Fruit fly (Drosophila melanogaster): Measurements from ENCODE around the gene Ubc84D.

Gene Ubc84D

dm6 chr3R:7500513-7500912 lies 18.7 kb downstream of the Ubc84D start (continued):
- no peak for TF ChIP-seq aop (GFP tag; IDR thresholded peaks at IDR 0.05)
- no peak for TF ChIP-seq Atf-2 (GFP tag; optimal IDR thresholded peaks at IDR 0.05)
- no peak for TF ChIP-seq CTCF (GFP tag; optimal IDR thresholded peaks at IDR 0.05)
- no peak for TF ChIP-seq CG33213 (GFP tag; optimal IDR thresholded peaks at IDR 0.05)
- no peak for TF ChIP-seq vnd (GFP tag; IDR thresholded peaks at IDR 0.05; ENCODE audit: partially characterized antibody)
- TF ChIP-seq eve (GFP tag; optimal IDR thresholded peaks at IDR 0.05): peak in 1 of 2 experiments; percentile 21
- peak; percentile 62 for TF ChIP-seq Atf6 (GFP tag; IDR thresholded peaks at IDR 0.05)
- TF ChIP-seq CG12219 (GFP tag; optimal IDR thresholded peaks at IDR 0.05): no peak
- no peak for TF ChIP-seq CG17802 (tag; optimal IDR thresholded peaks at IDR 0.05)
- TF ChIP-seq Blimp-1 (GFP tag; optimal IDR thresholded peaks at IDR 0.05): no peak
- TF ChIP-seq CG16815 (GFP tag; optimal IDR thresholded peaks at IDR 0.05): no peak
- no peak for TF ChIP-seq ato (GFP tag; IDR thresholded peaks at IDR 0.05; ENCODE audit: partially characterized antibody)
- no peak for TF ChIP-seq kah (GFP tag; optimal IDR thresholded peaks at IDR 0.05)
- peak; percentile 36 for TF ChIP-seq ind (GFP tag; optimal IDR thresholded peaks at IDR 0.05)
- TF ChIP-seq CG6689 (GFP tag; IDR thresholded peaks at IDR 0.05): peak; percentile 30; the same call in 1 of the 2 replicates
- TF ChIP-seq unc-4 (GFP tag; IDR thresholded peaks at IDR 0.05; ENCODE audit: partially characterized antibody): no peak
- no peak for TF ChIP-seq CG10979 (tag; optimal IDR thresholded peaks at IDR 0.05)
- TF ChIP-seq oc (tag; optimal IDR thresholded peaks at IDR 0.05): no peak
- TF ChIP-seq sr (GFP tag; IDR thresholded peaks at IDR 0.05): no peak
- TF ChIP-seq Tbp (GFP tag; optimal IDR thresholded peaks at IDR 0.05): no peak
- TF ChIP-seq D19B (GFP tag; optimal IDR thresholded peaks at IDR 0.05): peak; percentile 5
- TF ChIP-seq CG31224 (GFP tag; IDR thresholded peaks at IDR 0.05): 0 out of 2 replicates have a peak, but pooled peaks have one; percentile 11
- no peak for TF ChIP-seq Eip74EF (GFP tag; optimal IDR thresholded peaks at IDR 0.05)
- TF ChIP-seq HLHmδ (GFP tag; optimal IDR thresholded peaks at IDR 0.05): no peak
- TF ChIP-seq gem (tag; optimal IDR thresholded peaks at IDR 0.05): peak; percentile 47
- TF ChIP-seq slbo (GFP tag; IDR thresholded peaks at IDR 0.05): peak; percentile 80
- no peak for TF ChIP-seq Hr3 (GFP tag; optimal IDR thresholded peaks at IDR 0.05)
- no peak for TF ChIP-seq salm (tag; optimal IDR thresholded peaks at IDR 0.05)
- TF ChIP-seq NK7.1 (GFP tag; optimal IDR thresholded peaks at IDR 0.05): no peak
- TF ChIP-seq prd (optimal IDR thresholded peaks at IDR 0.05): no peak
- TF ChIP-seq prd (GFP tag; IDR thresholded peaks at IDR 0.05): peak; percentile 31; the same call in 2 of the 3 replicates
- no peak for TF ChIP-seq caup (GFP tag; optimal IDR thresholded peaks at IDR 0.05; ENCODE audit: severe bottlenecking)
- TF ChIP-seq CG12744 (GFP tag; optimal IDR thresholded peaks at IDR 0.05): no peak
- no peak for TF ChIP-seq CG30431 (GFP tag; optimal IDR thresholded peaks at IDR 0.05)
- no peak for TF ChIP-seq p53 (GFP tag; optimal IDR thresholded peaks at IDR 0.05)
- TF ChIP-seq CG15696 (tag; optimal IDR thresholded peaks at IDR 0.05): no peak
- TF ChIP-seq CG1832 (GFP tag; optimal IDR thresholded peaks at IDR 0.05): no peak
- no peak for TF ChIP-seq otp (GFP tag; IDR thresholded peaks at IDR 0.05)
- no peak for TF ChIP-seq CG12391 (tag; optimal IDR thresholded peaks at IDR 0.05)
- TF ChIP-seq CG17361 (GFP tag; IDR thresholded peaks at IDR 0.05): no peak
- TF ChIP-seq CG10431 (GFP tag; optimal IDR thresholded peaks at IDR 0.05): no peak
- no peak for TF ChIP-seq NFAT (GFP tag; IDR thresholded peaks at IDR 0.05)
- no peak for TF ChIP-seq Abd-B (GFP tag; optimal IDR thresholded peaks at IDR 0.05)
- TF ChIP-seq CG8944 (GFP tag; optimal IDR thresholded peaks at IDR 0.05): no peak
- no peak for TF ChIP-seq CG18619 (GFP tag; optimal IDR thresholded peaks at IDR 0.05)
- TF ChIP-seq Ptx1 (GFP tag; IDR thresholded peaks at IDR 0.05): peak; percentile 54
- no peak for TF ChIP-seq nom (GFP tag; optimal IDR thresholded peaks at IDR 0.05)
